Worm (Caenorhabditis elegans): ENCODE measurements around the gene col-121.

The col-121 gene

ce11 chrIV:9438753-9439152 is 42.7 kb upstream of the col-121 start (continued):
- no peak for TF ChIP-seq nhr-111 (GFP tag; optimal IDR thresholded peaks at IDR 0.05)
- no peak for TF ChIP-seq nhr-11 (tag; optimal IDR thresholded peaks at IDR 0.05)
- 0 out of 2 replicates have a peak, but pooled peaks have one; percentile 53 for TF ChIP-seq php-3 (GFP tag; IDR thresholded peaks at IDR 0.05)
- no peak for TF ChIP-seq lin-13 (GFP tag; optimal IDR thresholded peaks at IDR 0.05)
- no peak for TF ChIP-seq nhr-6 (tag; optimal IDR thresholded peaks at IDR 0.05)
- TF ChIP-seq egl-43 (GFP tag; IDR thresholded peaks at IDR 0.05), result no peak
- peak in 1 of 2 experiments; percentile 23; a peak in 1 of 4 replicates for TF ChIP-seq madf-5 (GFP tag; IDR thresholded peaks at IDR 0.05)
- no peak for TF ChIP-seq hlh-11 (tag; optimal IDR thresholded peaks at IDR 0.05)
- TF ChIP-seq vab-7 (GFP tag; IDR thresholded peaks at IDR 0.05), result 0 out of 2 replicates have a peak, but pooled peaks have one; percentile 11
- TF ChIP-seq T26A8.4 (GFP tag; IDR thresholded peaks at IDR 0.05), result peak; percentile 79; the same call in 1 of the 2 replicates
- no peak for TF ChIP-seq ceh-62 (tag; optimal IDR thresholded peaks at IDR 0.05)
- no peak for TF ChIP-seq mes-2 (tag; optimal IDR thresholded peaks at IDR 0.05; ENCODE audit: poor library complexity, severe bottlenecking)
- TF ChIP-seq zip-2 (tag; optimal IDR thresholded peaks at IDR 0.05), result no peak
- peak; percentile 69 for TF ChIP-seq lin-38 (GFP tag; IDR thresholded peaks at IDR 0.05)
- TF ChIP-seq aha-1 (tag), result no peak
- TF ChIP-seq nhr-77 (tag; optimal IDR thresholded peaks at IDR 0.05), result peak; percentile 20
- no peak for TF ChIP-seq lin-15B (tag; optimal IDR thresholded peaks at IDR 0.05)
- TF ChIP-seq snpc-1.2 (GFP tag; IDR thresholded peaks at IDR 0.05), result peak; percentile 49; the same call in 1 of the 2 replicates
- no peak for TF ChIP-seq fos-1 (tag; optimal IDR thresholded peaks at IDR 0.05)
- no peak for TF ChIP-seq nhr-28 (tag; optimal IDR thresholded peaks at IDR 0.05)
- TF ChIP-seq unc-130 (GFP tag; optimal IDR thresholded peaks at IDR 0.05), result peak; percentile 5

ce11 chrIV:9432327-9432726 is 36.3 kb upstream of the col-121 start:
- TF ChIP-seq zfp-2 (tag; optimal IDR thresholded peaks at IDR 0.05) (no peak), dmd-8 (GFP tag; IDR thresholded peaks at IDR 0.05) (no peak), ceh-20 (GFP tag; IDR thresholded peaks at IDR 0.05) (no peak), dve-1 (tag; optimal IDR thresholded peaks at IDR 0.05; ENCODE audit: insufficient read depth) (no peak), hlh-30 (tag; optimal IDR thresholded peaks at IDR 0.05; ENCODE audit: insufficient read depth) (no peak), ceh-32 (tag; optimal IDR thresholded peaks at IDR 0.05; ENCODE audit: poor library complexity) (no peak), attf-4 (tag; optimal IDR thresholded peaks at IDR 0.05) (no peak), lin-38 (GFP tag; IDR thresholded peaks at IDR 0.05) (no peak), saeg-2 (GFP tag; IDR thresholded peaks at IDR 0.05) (no peak), mdl-1 (tag; optimal IDR thresholded peaks at IDR 0.05) (no peak), unc-62 (GFP tag; optimal IDR thresholded peaks at IDR 0.05 in 1 of 2) (no peak), unc-62 (tag; optimal IDR thresholded peaks at IDR 0.05) (no peak), aly-2 (tag; optimal IDR thresholded peaks at IDR 0.05) (no peak), Y48G9A.11 (GFP tag; IDR thresholded peaks at IDR 0.05) (no peak), daf-12 (tag; optimal IDR thresholded peaks at IDR 0.05) (no peak), dmd-6 (GFP tag; IDR thresholded peaks at IDR 0.05) (no peak), tag-97 (GFP tag; IDR thresholded peaks at IDR 0.05) (no peak), madf-9 (GFP tag; conservative IDR thresholded peaks at IDR 0.05) (no peak), zip-2 (tag; optimal IDR thresholded peaks at IDR 0.05) (no peak), F26F4.8 (GFP tag; conservative IDR thresholded peaks at IDR 0.05) (no peak)

- no peak for TF ChIP-seq hlh-30 (tag; optimal IDR thresholded peaks at IDR 0.05; ENCODE audit: insufficient read depth)
- no peak for TF ChIP-seq dmd-6 (GFP tag; IDR thresholded peaks at IDR 0.05)
- TF ChIP-seq unc-62 (GFP tag; optimal IDR thresholded peaks at IDR 0.05 in 1 of 2), result no peak
- TF ChIP-seq unc-62 (tag; optimal IDR thresholded peaks at IDR 0.05), result no peak
- TF ChIP-seq spr-1 (tag; optimal IDR thresholded peaks at IDR 0.05), result no peak
- no peak for TF ChIP-seq ceh-44 (GFP tag; IDR thresholded peaks at IDR 0.05)
- TF ChIP-seq duxl-1 (tag; optimal IDR thresholded peaks at IDR 0.05; ENCODE audit: poor library complexity), result no peak
- TF ChIP-seq nhr-77 (tag; optimal IDR thresholded peaks at IDR 0.05), result no peak
- no peak for TF ChIP-seq nhr-111 (GFP tag; optimal IDR thresholded peaks at IDR 0.05)
- TF ChIP-seq arid-1 (GFP tag; conservative IDR thresholded peaks at IDR 0.05), result no peak
- TF ChIP-seq lin-38 (GFP tag; IDR thresholded peaks at IDR 0.05), result no peak
- no peak for TF ChIP-seq D1046.2 (GFP tag; IDR thresholded peaks at IDR 0.05)
- no peak for TF ChIP-seq tag-97 (GFP tag; IDR thresholded peaks at IDR 0.05)
- TF ChIP-seq nhr-28 (tag; optimal IDR thresholded peaks at IDR 0.05), result no peak
- no peak for TF ChIP-seq F10B5.3 (tag; optimal IDR thresholded peaks at IDR 0.05)
- TF ChIP-seq nhr-237 (tag; optimal IDR thresholded peaks at IDR 0.05), result no peak
- TF ChIP-seq sdz-12 (GFP tag; optimal IDR thresholded peaks at IDR 0.05), result no peak
- no peak for TF ChIP-seq nhr-41 (GFP tag; IDR thresholded peaks at IDR 0.05)
- TF ChIP-seq zfp-2 (tag; optimal IDR thresholded peaks at IDR 0.05), result no peak
- no peak for TF ChIP-seq skn-1 (tag; optimal IDR thresholded peaks at IDR 0.05)
Measured at ce11 chrIV:9427959-9428358, 31.9 kb upstream of the col-121 start, which contains the start of gene F59B8.1. TSS of gene F59B8.1 (plus strand) at chrIV:9428259.
